Worm (Caenorhabditis elegans): ENCODE measurements around the gene C49C8.1.

DNA sequence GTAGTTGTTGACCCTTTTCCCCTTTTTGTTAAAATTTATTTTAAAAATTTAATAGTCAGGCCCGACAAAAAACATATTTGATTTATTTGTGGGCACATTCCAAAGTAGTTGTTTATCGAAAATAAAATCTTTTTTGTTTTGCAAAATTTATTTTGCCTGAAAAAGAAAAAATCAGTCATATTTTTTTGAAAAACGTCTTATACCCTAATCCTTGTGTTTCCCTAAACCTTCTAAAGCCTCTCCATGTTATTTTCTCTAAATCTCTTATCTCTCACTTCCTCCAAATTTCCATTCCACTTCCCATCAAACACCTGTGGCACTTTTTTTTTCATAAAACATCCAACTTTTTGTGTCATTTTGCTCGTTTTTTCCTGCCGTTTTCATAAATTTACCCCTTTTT lies 46.2 kb upstream of the C49C8.1 start:
- TF ChIP-seq lin-39 (tag; optimal IDR thresholded peaks at IDR 0.05) (no peak), pha-4 (tag; optimal IDR thresholded peaks at IDR 0.05) (no peak), ceh-16 (tag; optimal IDR thresholded peaks at IDR 0.05) (no peak), snpc-4 (tag; optimal IDR thresholded peaks at IDR 0.05) (no peak), pqm-1 (tag; optimal IDR thresholded peaks at IDR 0.05) (no peak), fkh-10 (GFP tag; optimal IDR thresholded peaks at IDR 0.05) (no peak), nhr-11 (tag; optimal IDR thresholded peaks at IDR 0.05) (no peak), egl-27 (tag; optimal IDR thresholded peaks at IDR 0.05) (no peak)

All from whole organism, L3 larva.